Worm (Caenorhabditis elegans): Measurements from ENCODE around the gene lsd-1.

DNA sequence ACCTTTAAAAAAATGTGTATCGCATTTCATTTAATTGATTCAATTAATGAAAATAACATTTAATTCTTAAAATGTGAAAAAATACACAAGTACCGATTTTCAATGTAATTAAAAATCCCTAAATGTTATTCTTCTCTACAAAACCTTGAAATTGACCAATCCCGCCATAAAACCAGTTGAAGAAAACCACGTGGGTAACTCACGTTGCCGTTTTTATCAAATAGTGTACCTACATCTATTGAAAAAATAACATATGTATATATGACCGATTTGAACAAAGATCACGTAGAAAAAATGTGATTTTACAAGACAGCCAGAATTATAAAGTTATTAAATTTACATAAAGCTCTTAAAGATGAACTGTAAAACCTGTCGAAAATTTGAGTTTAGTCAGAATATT is 16.5 kb downstream of the lsd-1 start:
- TF ChIP-seq blmp-1 (tag; optimal IDR thresholded peaks at IDR 0.05; ENCODE audit: insufficient read depth), result no peak
- TF ChIP-seq aly-2 (tag; optimal IDR thresholded peaks at IDR 0.05), result no peak
- no peak for TF ChIP-seq ama-1 (optimal IDR thresholded peaks at IDR 0.05)
- TF ChIP-seq lin-13 (GFP tag; optimal IDR thresholded peaks at IDR 0.05), result no peak

Data from whole organism, L2 larva.